Fruit fly (Drosophila melanogaster): ENCODE results near the gene CG32266.

Gene CG32266

dm6 chr3L:3814010-3814833, 23.6 kb downstream of the CG32266 start, which contains the start of gene Scsalpha1 (continued):
- TF ChIP-seq CG7839 (tag; optimal IDR thresholded peaks at IDR 0.05) = peak; percentile 6
- peak; percentile 18; the same call in 1 of the 2 replicates for TF ChIP-seq CG17612 (GFP tag; IDR thresholded peaks at IDR 0.05)
- TF ChIP-seq esg (GFP tag; conservative IDR thresholded peaks at IDR 0.05) = 0 out of 2 replicates have a peak, but pooled peaks have one; percentile 10
- peak; percentile 37; the same call in 1 of the 2 replicates for TF ChIP-seq CG32772 (GFP tag; IDR thresholded peaks at IDR 0.05)
- peak; percentile 48 for TF ChIP-seq CG2120 (GFP tag; optimal IDR thresholded peaks at IDR 0.05)
- peak; percentile 23; the same call in 1 of the 2 replicates for TF ChIP-seq Adf1 (GFP tag; IDR thresholded peaks at IDR 0.05)
- peak; percentile 27; the same call in 1 of the 2 replicates for TF ChIP-seq CG17328 (GFP tag; IDR thresholded peaks at IDR 0.05)
- TF ChIP-seq run (tag; optimal IDR thresholded peaks at IDR 0.05) = no peak
- TF ChIP-seq gce (GFP tag; IDR thresholded peaks at IDR 0.05) = peak; percentile 14; the same call in 1 of the 3 replicates
- no peak for TF ChIP-seq CG1529 (GFP tag; optimal IDR thresholded peaks at IDR 0.05)
- peak; percentile 57; the same call in 1 of the 2 replicates for TF ChIP-seq CG14014 (GFP tag; IDR thresholded peaks at IDR 0.05)
- TF ChIP-seq CG16863 (GFP tag; optimal IDR thresholded peaks at IDR 0.05) = peak; percentile 10
- peak; percentile 81 for TF ChIP-seq YL-1 (GFP tag; optimal IDR thresholded peaks at IDR 0.05)
- TF ChIP-seq CG7786 (GFP tag; optimal IDR thresholded peaks at IDR 0.05) = no peak
- TF ChIP-seq Optix (GFP tag; IDR thresholded peaks at IDR 0.05) = peak; percentile 46; the same call in 1 of the 3 replicates
- peak in 1 of 2 experiments; percentile 46 for TF ChIP-seq Hr51 (GFP tag; optimal IDR thresholded peaks at IDR 0.05)
- peak; percentile 71 for TF ChIP-seq sqz (GFP tag; optimal IDR thresholded peaks at IDR 0.05)
- peak; percentile 61 for TF ChIP-seq Rfx (GFP tag; IDR thresholded peaks at IDR 0.05)
- TF ChIP-seq Deaf1 (tag; optimal IDR thresholded peaks at IDR 0.05) = peak; percentile 20
- no peak for TF ChIP-seq wor (GFP tag; IDR thresholded peaks at IDR 0.05)
- 0 out of 2 replicates have a peak, but pooled peaks have one; percentile 37 for TF ChIP-seq NFAT (GFP tag; IDR thresholded peaks at IDR 0.05)
- no peak for TF ChIP-seq CG17802 (tag; optimal IDR thresholded peaks at IDR 0.05)
- TF ChIP-seq Scr (GFP tag; IDR thresholded peaks at IDR 0.05; ENCODE audit: partially characterized antibody) = peak; percentile 98
- no peak for TF ChIP-seq gcm (GFP tag; optimal IDR thresholded peaks at IDR 0.05)
- no peak for TF ChIP-seq klu (GFP tag; IDR thresholded peaks at IDR 0.05)
- peak in 1 of 2 experiments; percentile 1 for TF ChIP-seq tll (GFP tag; optimal IDR thresholded peaks at IDR 0.05)
- TF ChIP-seq CG10274 (GFP tag; optimal IDR thresholded peaks at IDR 0.05) = no peak
- peak; percentile 47 for TF ChIP-seq CG3281 (GFP tag; optimal IDR thresholded peaks at IDR 0.05)
- no peak for TF ChIP-seq disco-r (GFP tag; optimal IDR thresholded peaks at IDR 0.05)
- no peak for TF ChIP-seq ERR (GFP tag; optimal IDR thresholded peaks at IDR 0.05)
- TF ChIP-seq Lim3 (GFP tag; IDR thresholded peaks at IDR 0.05) = no peak
- TF ChIP-seq eve (GFP tag; optimal IDR thresholded peaks at IDR 0.05) = no peak
- peak; percentile 32 for TF ChIP-seq Hsf (GFP tag; optimal IDR thresholded peaks at IDR 0.05)
- TF ChIP-seq CG11696 (GFP tag; IDR thresholded peaks at IDR 0.05) = peak; percentile 40; the same call in 1 of the 2 replicates
- TF ChIP-seq inv (GFP tag; IDR thresholded peaks at IDR 0.05; ENCODE audit: partially characterized antibody) = peak; percentile 99
- no peak for TF ChIP-seq ash1 (GFP tag; optimal IDR thresholded peaks at IDR 0.05)
- no peak for TF ChIP-seq sim (GFP tag; IDR thresholded peaks at IDR 0.05)
- TF ChIP-seq CG17361 (GFP tag; IDR thresholded peaks at IDR 0.05) = peak; percentile 23; the same call in 1 of the 3 replicates
- TF ChIP-seq zfh2 (GFP tag; optimal IDR thresholded peaks at IDR 0.05) = peak; percentile 7
- TF ChIP-seq CG8765 (GFP tag; IDR thresholded peaks at IDR 0.05) = peak; percentile 45; the same call in 1 of the 2 replicates
- TF ChIP-seq unc-4 (GFP tag; IDR thresholded peaks at IDR 0.05; ENCODE audit: partially characterized antibody) = peak; percentile 99
- TF ChIP-seq NfI (GFP tag; optimal IDR thresholded peaks at IDR 0.05) = peak; percentile 51
- peak; percentile 22 for TF ChIP-seq tx (GFP tag; optimal IDR thresholded peaks at IDR 0.05)
- peak; percentile 90 for TF ChIP-seq vvl (GFP tag; IDR thresholded peaks at IDR 0.05)
- peak; percentile 19 for TF ChIP-seq NC2β (GFP tag; optimal IDR thresholded peaks at IDR 0.05)
- TF ChIP-seq CG8290 (GFP tag; optimal IDR thresholded peaks at IDR 0.05) = peak; percentile 8
- peak in 1 of 2 experiments; percentile 71 for TF ChIP-seq CG8290 (tag; optimal IDR thresholded peaks at IDR 0.05)
- TF ChIP-seq stwl (tag; optimal IDR thresholded peaks at IDR 0.05) = peak; percentile 97
- TF ChIP-seq CG34224 (GFP tag; IDR thresholded peaks at IDR 0.05; ENCODE audit: partially characterized antibody) = peak; percentile 99

Data from whole organism, embryonic.